Worm (Caenorhabditis elegans) whole organism, mixed stage, embryonic: ENCODE results near the gene F55A11.7.

Experiments
- M03D4.4 ChIP-seq: sonication (generic microtip); optimal IDR thresholded peaks from 2 replicates; lab custom pipeline; 2017; ENCODE audit warnings: mild to moderate bottlenecking, missing genetic modification characterization, missing compliant biosample characterization
- bed-3 ChIP-seq: fragments of 200-800 bp; sonication (Bioruptor generic); optimal IDR thresholded peaks from 3 replicates; lab custom pipeline; 2018; ENCODE audit warnings: mild to moderate bottlenecking, missing genetic modification characterization, moderate library complexity, missing compliant biosample characterization
- blmp-1 ChIP-seq: fragments of 150-350 bp; optimal IDR thresholded peaks from 2 replicates; lab custom pipeline; 2014; ENCODE audit warnings: missing biosample characterization, missing genetic modification characterization
- ceh-39 ChIP-seq: fragments of 150-350 bp; optimal IDR thresholded peaks from 2 replicates; lab custom pipeline; 2014; ENCODE audit warnings: missing biosample characterization, missing genetic modification characterization
- ceh-43 ChIP-seq: fragments of 200-800 bp; sonication (Bioruptor generic); optimal IDR thresholded peaks from 2 replicates; lab custom pipeline; 2018; ENCODE audit warnings: mild to moderate bottlenecking, missing genetic modification characterization, moderate library complexity, missing compliant biosample characterization
- ceh-83 ChIP-seq: fragments of 200-800 bp; sonication (Bioruptor generic); optimal IDR thresholded peaks from 2 replicates; lab custom pipeline; 2018; ENCODE audit warnings: mild to moderate bottlenecking, missing genetic modification characterization, missing compliant biosample characterization
- ces-1 ChIP-seq: fragments of 150-350 bp; optimal IDR thresholded peaks from 2 replicates; lab custom pipeline; 2014; ENCODE audit warnings: missing biosample characterization, missing genetic modification reagents, missing genetic modification characterization
- cnd-1 ChIP-seq: fragments of 200-800 bp; sonication (Bioruptor generic); optimal IDR thresholded peaks from 2 replicates; lab custom pipeline; 2018; ENCODE audit warnings: mild to moderate bottlenecking, missing genetic modification characterization, missing compliant biosample characterization
- drap-1 ChIP-seq: fragments of 200-800 bp; sonication (Bioruptor generic); optimal IDR thresholded peaks from 3 replicates; lab custom pipeline; 2018; ENCODE audit warnings: mild to moderate bottlenecking, missing genetic modification characterization, missing compliant biosample characterization
- elt-1 ChIP-seq: sonication (generic microtip); optimal IDR thresholded peaks from 2 replicates; lab custom pipeline; 2017; ENCODE audit warnings: missing genetic modification characterization, mild to moderate bottlenecking, missing compliant biosample characterization, antibody characterized with exemption, moderate library complexity, borderline replicate concordance; ENCODE audit not compliant: insufficient read depth
- elt-3 ChIP-seq: fragments of 150-350 bp; optimal IDR thresholded peaks from 2 replicates; lab custom pipeline; 2014; ENCODE audit warnings: missing biosample characterization, missing genetic modification characterization
- flh-1 ChIP-seq: fragments of 200-800 bp; sonication (Bioruptor generic); optimal IDR thresholded peaks from 2 replicates; lab custom pipeline; 2018; ENCODE audit warnings: mild to moderate bottlenecking, missing genetic modification characterization, moderate library complexity, missing compliant biosample characterization
- ham-2 ChIP-seq: fragments of 200-800 bp; sonication (Bioruptor generic); optimal IDR thresholded peaks from 2 replicates; lab custom pipeline; 2018; ENCODE audit warnings: mild to moderate bottlenecking, missing genetic modification characterization, missing compliant biosample characterization
- hlh-1 ChIP-seq: fragments of 150-350 bp; optimal IDR thresholded peaks from 2 replicates; lab custom pipeline; 2014; ENCODE audit warnings: missing biosample characterization, missing genetic modification reagents, missing genetic modification characterization
- lin-13 ChIP-seq: fragments of 150-350 bp; optimal IDR thresholded peaks from 2 replicates; lab custom pipeline; 2014; ENCODE audit warnings: missing biosample characterization, missing genetic modification characterization
- lin-32 ChIP-seq: fragments of 200-800 bp; sonication (Bioruptor generic); optimal IDR thresholded peaks from 2 replicates; lab custom pipeline; 2018; ENCODE audit warnings: mild to moderate bottlenecking, missing genetic modification characterization, missing compliant biosample characterization
- lsy-2 ChIP-seq: fragments of 150-350 bp; optimal IDR thresholded peaks from 2 replicates; lab custom pipeline; 2014; ENCODE audit warnings: missing biosample characterization, missing genetic modification characterization
- mab-5 ChIP-seq: fragments of 150-350 bp; optimal IDR thresholded peaks from 2 replicates; lab custom pipeline; 2014; ENCODE audit warnings: missing biosample characterization, missing genetic modification characterization
- mep-1 ChIP-seq: fragments of 150-350 bp; optimal IDR thresholded peaks from 2 replicates; lab custom pipeline; 2017; ENCODE audit warnings: missing biosample characterization, missing genetic modification reagents, missing genetic modification characterization, inconsistent platforms
- nhr-12 ChIP-seq: fragments of 150-350 bp; optimal IDR thresholded peaks from 2 replicates; lab custom pipeline; 2014; ENCODE audit warnings: missing biosample characterization, missing genetic modification characterization
- nhr-2 ChIP-seq: fragments of 150-350 bp; optimal IDR thresholded peaks from 2 replicates; lab custom pipeline; 2014; ENCODE audit warnings: missing biosample characterization, missing genetic modification characterization
- nhr-237 ChIP-seq: fragments of 150-350 bp; optimal IDR thresholded peaks from 2 replicates; lab custom pipeline; 2014; ENCODE audit warnings: missing biosample characterization, missing genetic modification characterization
- nhr-28 ChIP-seq: fragments of 150-350 bp; optimal IDR thresholded peaks from 2 replicates; lab custom pipeline; 2014; ENCODE audit warnings: missing biosample characterization, missing genetic modification characterization
- nhr-76 ChIP-seq: sonication (generic microtip); optimal IDR thresholded peaks from 2 replicates; lab custom pipeline; 2017; ENCODE audit warnings: missing biosample characterization, missing genetic modification characterization
- pha-4 ChIP-seq: fragments of 150-350 bp; optimal IDR thresholded peaks from 2 replicates; lab custom pipeline; 2018; ENCODE audit warnings: missing biosample characterization, missing genetic modification reagents, missing genetic modification characterization
- sem-2 ChIP-seq: fragments of 200-800 bp; sonication (Bioruptor generic); optimal IDR thresholded peaks from 2 replicates; lab custom pipeline; 2018; ENCODE audit warnings: mild to moderate bottlenecking, missing genetic modification characterization, missing compliant biosample characterization
- snpc-4 ChIP-seq: fragments of 150-350 bp; optimal IDR thresholded peaks from 2 replicates; lab custom pipeline; 2014; ENCODE audit warnings: missing biosample characterization, missing genetic modification characterization
- sptf-1 ChIP-seq: sonication (generic microtip); optimal IDR thresholded peaks from 2 replicates; lab custom pipeline; 2017; ENCODE audit warnings: mild to moderate bottlenecking, missing genetic modification characterization, moderate library complexity, missing compliant biosample characterization
- tbx-8 ChIP-seq: fragments of 200-800 bp; sonication (Bioruptor generic); optimal IDR thresholded peaks from 2 replicates; lab custom pipeline; 2018; ENCODE audit warnings: mild to moderate bottlenecking, missing genetic modification characterization, moderate library complexity, missing compliant biosample characterization
- unc-120 ChIP-seq: sonication (generic microtip); optimal IDR thresholded peaks from 2 replicates; lab custom pipeline; 2017; ENCODE audit warnings: missing genetic modification characterization, missing compliant biosample characterization; ENCODE audit not compliant: poor library complexity, severe bottlenecking
- unc-39 ChIP-seq: fragments of 150-350 bp; optimal IDR thresholded peaks from 2 replicates; lab custom pipeline; 2014; ENCODE audit warnings: missing biosample characterization, missing genetic modification characterization
- unc-62 ChIP-seq: fragments of 150-350 bp; optimal IDR thresholded peaks from 2 replicates; lab custom pipeline; 2014; ENCODE audit warnings: missing biosample characterization, missing genetic modification reagents, missing genetic modification characterization
- zip-8 ChIP-seq: fragments of 150-350 bp; optimal IDR thresholded peaks from 2 replicates; lab custom pipeline; 2014; ENCODE audit warnings: missing biosample characterization, missing genetic modification characterization
- ztf-11 ChIP-seq: fragments of 150-350 bp; optimal IDR thresholded peaks from 2 replicates; lab custom pipeline; 2014; ENCODE audit warnings: missing biosample characterization, missing genetic modification characterization

The F55A11.7 gene

DNA sequence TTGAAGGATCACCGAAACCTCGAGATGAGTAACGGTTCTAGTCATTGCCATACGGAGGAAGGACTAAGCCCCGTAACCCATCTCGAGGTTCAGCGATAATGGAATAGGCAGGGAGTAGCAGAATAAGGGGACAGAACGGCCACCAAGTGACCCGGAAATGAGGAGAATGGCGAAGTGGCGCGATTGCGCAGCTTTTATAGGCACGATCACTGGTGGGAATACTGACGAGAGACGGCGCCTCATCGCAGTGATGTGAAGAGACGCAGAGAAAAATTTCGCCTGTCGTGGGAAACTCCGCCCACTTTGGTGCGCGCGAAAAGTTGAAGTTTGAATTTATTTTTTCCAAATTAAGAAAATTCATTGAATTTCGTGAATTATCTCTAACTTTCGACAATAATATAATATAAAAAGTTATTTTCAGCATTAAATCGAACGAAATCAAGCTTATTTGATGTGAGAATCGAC, 17.2 kb downstream of the F55A11.7 start, which contains the start of gene F55A11.4:
F55A11.4 (plus strand) TSS at position 415 of the 465 bp plus-strand sequence.
- no peak for TF ChIP-seq unc-62 (GFP tag; lab: Kevin White, UChicago)
- TF ChIP-seq snpc-4 (tag; lab: Kevin White, UChicago): no peak
- no peak for TF ChIP-seq nhr-76
- TF ChIP-seq lin-13 (tag; lab: Kevin White, UChicago): no peak
- TF ChIP-seq pha-4 (tag; lab: Kevin White, UChicago): no peak
- TF ChIP-seq ztf-11: no peak
- TF ChIP-seq nhr-237 (tag; lab: Kevin White, UChicago): no peak
- TF ChIP-seq ces-1 (GFP tag; lab: Kevin White, UChicago): no peak
- no peak for TF ChIP-seq ceh-43 (GFP tag; lab: Kevin White, UChicago)
- peak; percentile 34 for TF ChIP-seq ham-2
- TF ChIP-seq M03D4.4 (tag; lab: Kevin White, UChicago): no peak
- TF ChIP-seq unc-120 (tag; lab: Kevin White, UChicago): peak; percentile 25
- no peak for TF ChIP-seq elt-3
- no peak for TF ChIP-seq ceh-83 (GFP tag; lab: Kevin White, UChicago)
- peak; percentile 19 for TF ChIP-seq drap-1 (GFP tag; lab: Kevin White, UChicago)
- TF ChIP-seq elt-1: no peak
- TF ChIP-seq flh-1 (GFP tag; lab: Kevin White, UChicago): no peak

DNA sequence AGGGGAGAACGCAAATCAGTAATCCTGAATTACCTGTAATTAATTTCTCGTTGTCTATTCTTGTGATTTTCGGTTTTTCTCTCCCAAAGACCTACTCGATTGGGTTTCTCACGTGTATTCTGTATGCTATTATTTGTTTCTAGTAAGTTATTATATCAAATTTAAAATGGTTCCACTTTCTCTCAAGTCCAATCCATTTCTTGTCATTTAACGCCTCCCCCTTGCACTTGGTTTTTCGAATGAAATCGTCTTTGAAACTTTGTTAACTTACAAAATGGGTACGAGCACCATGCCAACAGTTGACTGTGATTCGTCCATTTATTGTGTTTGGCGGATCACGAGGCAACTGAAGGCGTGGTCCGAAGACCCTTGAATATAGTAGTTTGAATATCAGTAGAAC, 17.6 kb downstream of the F55A11.7 start:
- TF ChIP-seq nhr-12 (tag; lab: Kevin White, UChicago) (no peak), ceh-83 (GFP tag; lab: Kevin White, UChicago) (no peak), drap-1 (GFP tag; lab: Kevin White, UChicago) (no peak), cnd-1 (tag; lab: Kevin White, UChicago) (no peak), ham-2 (no peak), tbx-8 (GFP tag; lab: Kevin White, UChicago) (no peak), lin-13 (tag; lab: Kevin White, UChicago) (no peak), elt-3 (no peak), lsy-2 (tag; lab: Kevin White, UChicago) (no peak), flh-1 (GFP tag; lab: Kevin White, UChicago) (no peak), unc-120 (tag; lab: Kevin White, UChicago) (no peak), snpc-4 (tag; lab: Kevin White, UChicago) (no peak), sem-2 (GFP tag; lab: Kevin White, UChicago) (no peak), bed-3 (no peak)
- TF ChIP-seq, all 35 proteins: peak for 0

DNA sequence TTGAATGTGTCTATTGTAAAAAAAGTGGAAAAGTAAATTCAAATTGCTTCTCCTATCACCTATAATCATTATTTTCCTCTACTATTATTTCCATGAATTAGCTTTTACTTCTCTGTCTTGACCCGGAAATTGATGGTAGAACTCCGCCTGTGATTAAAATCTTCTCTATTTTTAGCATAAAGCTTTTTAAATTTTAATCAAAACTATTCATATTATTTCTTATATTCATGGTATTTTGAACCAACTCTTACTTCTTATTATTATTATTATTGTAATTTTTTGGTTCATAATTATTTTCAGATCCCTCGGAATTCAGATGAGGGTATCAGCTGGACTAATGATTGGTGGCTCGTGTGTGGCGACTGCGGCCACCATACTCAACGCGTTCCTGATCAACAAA, 20.2 kb downstream of the F55A11.7 start, which contains the start of gene sel-11:
sel-11 (plus strand) TSS at position 301 of the 400 bp plus-strand sequence.
- no peak for TF ChIP-seq flh-1 (GFP tag; lab: Kevin White, UChicago)
- TF ChIP-seq elt-1: no peak
- TF ChIP-seq tbx-8 (GFP tag; lab: Kevin White, UChicago): no peak
- no peak for TF ChIP-seq zip-8 (tag; lab: Kevin White, UChicago)
- no peak for TF ChIP-seq unc-62 (GFP tag; lab: Kevin White, UChicago)
- no peak for TF ChIP-seq lin-13 (tag; lab: Kevin White, UChicago)
- TF ChIP-seq bed-3: no peak
- TF ChIP-seq M03D4.4 (tag; lab: Kevin White, UChicago): no peak
- TF ChIP-seq nhr-28 (tag; lab: Kevin White, UChicago): no peak
- TF ChIP-seq cnd-1 (tag; lab: Kevin White, UChicago): no peak
- no peak for TF ChIP-seq ham-2

DNA sequence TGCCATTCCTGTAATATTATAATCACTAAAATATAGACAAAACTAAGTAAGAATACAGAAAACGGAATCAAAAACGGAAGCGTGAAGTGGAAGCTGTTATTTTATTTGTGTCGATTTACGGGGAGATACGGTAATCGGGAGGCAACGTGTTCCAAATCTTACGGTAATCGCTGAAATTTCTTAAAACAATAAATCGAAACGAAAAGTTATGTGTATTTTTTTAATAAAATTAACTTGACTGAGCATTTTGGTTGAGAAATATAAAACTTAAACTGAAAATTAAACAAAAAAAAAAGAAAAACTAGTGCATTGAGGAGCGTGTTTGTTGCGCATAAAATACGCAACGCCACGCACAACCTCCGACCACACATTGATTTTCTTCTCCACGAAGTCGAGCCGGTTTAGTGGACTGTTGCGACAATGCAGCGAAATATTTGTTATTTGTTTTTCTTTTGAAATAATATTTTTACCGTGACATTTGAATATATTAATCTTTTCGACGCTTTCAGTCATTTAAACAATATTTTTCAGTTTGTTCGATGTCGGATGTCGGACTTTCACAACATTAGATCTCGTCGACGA, 22.8 kb downstream of the F55A11.7 start, which contains the start of the genes F55A11.1 and syx-5:
F55A11.1 (minus strand) TSS at position 13 of the 582 bp plus-strand sequence.
syx-5 (plus strand) TSS at position 532 of the 582 bp plus-strand sequence.
- no peak for TF ChIP-seq sem-2 (GFP tag; lab: Kevin White, UChicago)
- no peak for TF ChIP-seq ceh-43 (GFP tag; lab: Kevin White, UChicago)
- no peak for TF ChIP-seq flh-1 (GFP tag; lab: Kevin White, UChicago)
- TF ChIP-seq lsy-2 (tag; lab: Kevin White, UChicago): peak; percentile 99
- no peak for TF ChIP-seq cnd-1 (tag; lab: Kevin White, UChicago)
- TF ChIP-seq elt-3: no peak
- no peak for TF ChIP-seq nhr-76
- no peak for TF ChIP-seq nhr-28 (tag; lab: Kevin White, UChicago)
- TF ChIP-seq lin-32: no peak
- TF ChIP-seq ces-1 (GFP tag; lab: Kevin White, UChicago): peak; percentile 85
- TF ChIP-seq unc-39: no peak
- peak; percentile 43 for TF ChIP-seq mep-1 (tag; lab: Kevin White, UChicago)
- no peak for TF ChIP-seq mab-5
- TF ChIP-seq ztf-11: peak; percentile 44
- no peak for TF ChIP-seq drap-1 (GFP tag; lab: Kevin White, UChicago)
- no peak for TF ChIP-seq snpc-4 (tag; lab: Kevin White, UChicago)
- peak; percentile 46 for TF ChIP-seq ceh-39 (tag; lab: Kevin White, UChicago)
- no peak for TF ChIP-seq tbx-8 (GFP tag; lab: Kevin White, UChicago)
- no peak for TF ChIP-seq nhr-12 (tag; lab: Kevin White, UChicago)
- no peak for TF ChIP-seq zip-8 (tag; lab: Kevin White, UChicago)
- TF ChIP-seq ham-2: no peak
- TF ChIP-seq nhr-237 (tag; lab: Kevin White, UChicago): peak; percentile 55
- no peak for TF ChIP-seq nhr-2 (tag; lab: Kevin White, UChicago)
- no peak for TF ChIP-seq blmp-1 (tag; lab: Kevin White, UChicago)
- TF ChIP-seq M03D4.4 (tag; lab: Kevin White, UChicago): no peak
- TF ChIP-seq hlh-1: no peak
- no peak for TF ChIP-seq sptf-1
- TF ChIP-seq elt-1: no peak
